Worm (Caenorhabditis elegans) whole organism, early embryonic: ENCODE results near the gene cnc-8.

Experiments used
- B0310.2 ChIP-seq: sonication (generic microtip); optimal IDR thresholded peaks from 2 replicates; lab custom pipeline; 2016; ENCODE audit warnings: mild to moderate bottlenecking, missing genetic modification characterization, missing compliant biosample characterization
- F13C5.2 ChIP-seq: sonication (generic microtip); optimal IDR thresholded peaks from 2 replicates; lab custom pipeline; 2017; ENCODE audit warnings: mild to moderate bottlenecking, missing genetic modification characterization, inconsistent platforms, missing compliant biosample characterization
- aly-1 ChIP-seq: sonication (generic microtip); optimal IDR thresholded peaks from 2 replicates; lab custom pipeline; 2016; ENCODE audit warnings: missing genetic modification characterization, missing compliant biosample characterization
- ama-1 ChIP-seq: fragments of 150-350 bp; optimal IDR thresholded peaks from 2 replicates; lab custom pipeline; 2014
- ceh-13 ChIP-seq: fragments of 200-800 bp; sonication (Bioruptor generic); optimal IDR thresholded peaks from 2 replicates; lab custom pipeline; 2018; ENCODE audit warnings: mild to moderate bottlenecking, missing genetic modification characterization, missing compliant biosample characterization
- ceh-36 ChIP-seq: sonication (generic microtip); optimal IDR thresholded peaks from 2 replicates; lab custom pipeline; 2016; ENCODE audit warnings: missing genetic modification characterization, inconsistent platforms, missing compliant biosample characterization
- ets-7 ChIP-seq: sonication (generic microtip); optimal IDR thresholded peaks from 2 replicates; lab custom pipeline; 2016; ENCODE audit warnings: missing genotype, missing genetic modification characterization, missing compliant biosample characterization
- flt-1 ChIP-seq: fragments of 200-800 bp; sonication (Bioruptor generic); IDR thresholded peaks from 2 replicates; pipeline ENCODE4 v1.3.6; 2022; ENCODE audit warnings: missing genetic modification characterization, missing compliant biosample characterization
- hmbx-1 ChIP-seq: sonication (generic microtip); optimal IDR thresholded peaks from 2 replicates; lab custom pipeline; 2016; ENCODE audit warnings: mild to moderate bottlenecking, missing genetic modification characterization, missing compliant biosample characterization
- hmg-4 ChIP-seq: fragments of 200-800 bp; sonication (Bioruptor generic); optimal IDR thresholded peaks from 2 replicates; lab custom pipeline; 2018; ENCODE audit warnings: mild to moderate bottlenecking, missing genetic modification characterization, missing compliant biosample characterization
- hnd-1 ChIP-seq: sonication (generic microtip); optimal IDR thresholded peaks from 2 replicates; lab custom pipeline; 2016; ENCODE audit warnings: missing genetic modification characterization, missing compliant biosample characterization
- pes-1 ChIP-seq: fragments of 200-800 bp; sonication (Bioruptor generic); IDR thresholded peaks from 2 replicates; pipeline ENCODE4 v1.3.6; 2022; ENCODE audit warnings: missing genetic modification reagents, missing genetic modification characterization, missing compliant biosample characterization
- scrt-1 ChIP-seq: fragments of 200-800 bp; sonication (Bioruptor generic); IDR thresholded peaks from 2 replicates; pipeline ENCODE4 v1.3.6; 2022; ENCODE audit warnings: missing genetic modification characterization, missing compliant biosample characterization
- sea-1 ChIP-seq: fragments of 200-800 bp; sonication (Bioruptor generic); conservative IDR thresholded peaks from 2 replicates; pipeline ENCODE4 v1.3.6; 2022; ENCODE audit warnings: missing genetic modification characterization, missing compliant biosample characterization
- tbx-11 ChIP-seq: fragments of 200-800 bp; sonication (Bioruptor generic); IDR thresholded peaks from 2 replicates; pipeline ENCODE4 v1.3.6; 2022; ENCODE audit warnings: missing genetic modification characterization, missing compliant biosample characterization
- tbx-37 ChIP-seq: fragments of 200-800 bp; sonication (Bioruptor generic); conservative IDR thresholded peaks from 2 replicates; pipeline ENCODE4 v1.3.6; 2022; ENCODE audit warnings: missing genetic modification reagents, missing genetic modification characterization, missing compliant biosample characterization
- tra-4 ChIP-seq: sonication (generic microtip); optimal IDR thresholded peaks from 2 replicates; lab custom pipeline; 2017; ENCODE audit warnings: missing genetic modification characterization, missing compliant biosample characterization

cnc-8 gene

DNA sequence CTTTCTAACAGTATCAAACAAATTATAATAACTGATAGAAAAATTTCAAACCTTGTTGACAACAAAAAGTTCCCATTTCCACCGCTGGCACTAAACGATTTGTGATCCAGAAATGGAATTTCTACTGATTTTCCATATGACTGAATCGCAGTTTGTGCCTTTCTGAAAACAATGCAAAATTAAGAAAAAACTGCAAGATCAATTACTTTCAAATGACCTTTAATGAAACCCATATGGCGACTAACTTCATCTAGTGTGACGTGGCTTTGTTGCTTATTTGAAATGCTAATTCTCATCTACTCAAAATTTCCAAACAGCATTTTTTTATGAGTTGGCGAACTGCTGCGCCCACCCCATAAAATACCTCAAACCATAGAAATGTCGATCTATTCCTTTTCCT is 1.1 kb downstream of the cnc-8 start, which contains the start of gene F41E7.7:
Gene F41E7.7 (plus strand): TSS at position 301 of the 400 bp plus-strand sequence.
- no peak for TF ChIP-seq B0310.2

DNA sequence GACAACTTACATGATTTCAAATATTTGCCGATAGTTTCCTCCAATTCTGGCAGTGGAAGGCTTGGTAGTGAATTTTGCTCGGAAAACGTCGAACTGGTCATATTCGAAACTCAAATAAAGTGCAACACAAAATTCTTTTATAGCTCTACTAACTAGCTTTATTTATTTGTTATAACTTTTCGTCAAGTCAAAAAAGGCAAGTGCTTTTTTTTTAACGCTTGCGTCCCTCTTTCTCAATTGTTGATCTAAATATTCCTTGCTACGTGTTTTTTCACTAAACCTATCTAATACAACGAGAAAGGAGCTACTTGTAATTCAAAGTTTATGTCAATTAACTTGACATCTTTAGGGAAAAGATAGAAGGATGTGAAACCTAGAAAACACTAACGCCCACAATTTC is 4.0 kb downstream of the cnc-8 start, which contains the start of gene F41E7.6:
Gene F41E7.6 (minus strand): TSS at position 101 of the 400 bp plus-strand sequence.
- TF ChIP-seq hmg-4 (GFP tag; lab: Kevin White, UChicago) (no peak), pes-1 (no peak), sea-1 (GFP tag; lab: Robert Waterston, UW) (no peak), ceh-36 (tag; lab: Kevin White, UChicago) (no peak), hnd-1 (tag; lab: Kevin White, UChicago) (no peak), scrt-1 (GFP tag; lab: Robert Waterston, UW) (no peak), tbx-11 (no peak), flt-1 (GFP tag; lab: Robert Waterston, UW) (no peak), aly-1 (tag; lab: Kevin White, UChicago) (no peak), ama-1 (lab: Kevin White, UChicago) (no peak)

DNA sequence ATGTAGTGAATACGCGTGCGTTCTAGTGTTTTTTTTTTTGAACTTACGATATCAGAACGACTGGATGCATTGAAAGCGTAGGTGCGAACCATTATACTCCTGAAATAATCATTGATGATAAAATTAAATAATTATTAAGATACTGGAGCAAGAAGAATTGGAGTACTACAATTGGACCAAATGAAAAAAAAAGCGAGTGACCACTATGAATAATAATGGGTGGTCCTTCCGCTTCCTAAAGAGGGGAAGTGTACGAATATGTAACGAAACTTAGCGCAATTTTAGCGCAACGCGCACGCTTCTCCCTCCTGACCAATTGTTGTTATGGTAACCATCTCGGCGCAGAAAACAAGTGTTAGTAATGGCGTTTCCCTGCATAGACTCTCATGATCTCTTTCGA is 9.5 kb downstream of the cnc-8 start, which contains the start of gene F41E7.9:
Gene F41E7.9 (minus strand): TSS at position 101 of the 400 bp plus-strand sequence.
- TF ChIP-seq tbx-11 (no peak), hnd-1 (tag; lab: Kevin White, UChicago) (no peak), B0310.2 (no peak), scrt-1 (GFP tag; lab: Robert Waterston, UW) (no peak), ama-1 (lab: Kevin White, UChicago) (no peak), ceh-36 (tag; lab: Kevin White, UChicago) (no peak), tbx-37 (GFP tag; lab: Robert Waterston, UW) (no peak), sea-1 (GFP tag; lab: Robert Waterston, UW) (no peak), F13C5.2 (no peak), aly-1 (tag; lab: Kevin White, UChicago) (no peak)

DNA sequence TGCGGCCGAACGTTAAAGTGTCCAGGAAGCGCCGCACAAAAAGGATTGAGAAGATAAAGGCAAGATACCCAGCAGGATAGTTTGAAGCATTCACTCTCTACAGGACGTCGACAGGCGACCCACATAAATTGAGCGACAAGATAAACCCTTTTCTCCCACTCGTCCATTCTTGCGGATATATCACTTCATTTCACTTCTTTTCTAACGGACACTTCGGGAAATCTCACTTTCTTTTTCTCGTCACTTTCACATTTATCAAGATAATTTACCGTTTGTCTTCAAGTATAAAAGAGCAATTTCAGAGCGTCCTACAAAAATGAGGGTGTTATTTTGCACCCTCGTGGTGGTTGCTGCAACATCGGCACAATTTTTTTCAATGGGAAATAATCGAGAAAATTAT is 11.2 kb downstream of the cnc-8 start, which contains the start of gene R07E3.6:
Gene R07E3.6 (plus strand): TSS at position 158 of the 400 bp plus-strand sequence.
- TF ChIP-seq hnd-1 (tag; lab: Kevin White, UChicago), result no peak
- TF ChIP-seq flt-1 (GFP tag; lab: Robert Waterston, UW), result no peak
- TF ChIP-seq ceh-13 (GFP tag; lab: Kevin White, UChicago), result no peak
- no peak for TF ChIP-seq tra-4 (tag; lab: Kevin White, UChicago)
- TF ChIP-seq hmg-4 (GFP tag; lab: Kevin White, UChicago), result no peak
- no peak for TF ChIP-seq ets-7 (tag; lab: Kevin White, UChicago)
- TF ChIP-seq B0310.2, result no peak
- no peak for TF ChIP-seq tbx-11
- no peak for TF ChIP-seq aly-1 (tag; lab: Kevin White, UChicago)
- no peak for TF ChIP-seq tbx-37 (GFP tag; lab: Robert Waterston, UW)
- TF ChIP-seq F13C5.2, result no peak
- no peak for TF ChIP-seq ceh-36 (tag; lab: Kevin White, UChicago)
- TF ChIP-seq ama-1 (lab: Kevin White, UChicago), result no peak
- no peak for TF ChIP-seq sea-1 (GFP tag; lab: Robert Waterston, UW)
- TF ChIP-seq scrt-1 (GFP tag; lab: Robert Waterston, UW), result no peak
- no peak for TF ChIP-seq pes-1

DNA sequence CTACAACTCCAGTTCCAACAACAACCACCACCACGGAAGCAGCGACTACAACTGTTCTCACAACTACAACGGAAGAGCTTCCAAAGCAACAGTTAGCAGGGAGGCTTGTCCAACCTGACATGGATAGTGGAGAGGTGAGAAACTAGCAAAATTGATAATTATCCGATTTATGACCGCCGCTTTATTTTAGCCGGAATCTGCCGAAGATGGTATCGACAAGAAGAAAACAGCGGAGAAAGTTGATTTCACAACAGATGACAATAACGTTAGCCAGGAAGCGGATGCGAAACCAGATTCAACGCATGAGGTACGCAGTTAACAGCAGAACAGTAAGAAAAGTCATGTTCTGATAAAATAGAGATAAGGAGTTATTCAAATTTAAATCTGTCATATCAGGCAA is 12.0 kb downstream of the cnc-8 start:
- TF ChIP-seq F13C5.2, result no peak

DNA sequence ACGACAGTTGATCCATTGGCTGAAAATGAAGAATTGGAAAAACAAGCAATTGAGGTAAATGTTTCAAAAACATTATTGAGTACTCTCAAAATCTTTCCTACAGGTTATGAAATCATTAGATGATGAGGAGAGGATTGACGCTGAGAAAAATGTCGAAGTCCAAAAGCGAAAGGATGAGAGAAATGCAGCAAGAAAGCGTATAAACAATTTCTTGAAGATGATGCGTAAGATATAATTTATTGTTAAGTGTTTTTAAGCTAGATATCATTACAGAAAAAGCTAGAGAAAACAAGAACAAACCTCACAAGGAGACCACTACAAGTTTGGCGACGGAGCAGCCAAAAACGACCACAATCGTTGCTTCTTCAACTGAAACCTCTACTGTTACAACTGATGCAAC is 13.3 kb downstream of the cnc-8 start:
- TF ChIP-seq ets-7 (tag; lab: Kevin White, UChicago), result no peak
- no peak for TF ChIP-seq ama-1 (lab: Kevin White, UChicago)
- TF ChIP-seq tbx-37 (GFP tag; lab: Robert Waterston, UW), result no peak
- no peak for TF ChIP-seq sea-1 (GFP tag; lab: Robert Waterston, UW)
- TF ChIP-seq tra-4 (tag; lab: Kevin White, UChicago), result no peak
- TF ChIP-seq F13C5.2, result no peak
- TF ChIP-seq tbx-11, result no peak
- TF ChIP-seq hmbx-1 (tag; lab: Kevin White, UChicago), result no peak
- TF ChIP-seq hnd-1 (tag; lab: Kevin White, UChicago), result no peak
- TF ChIP-seq ceh-13 (GFP tag; lab: Kevin White, UChicago), result no peak
- TF ChIP-seq aly-1 (tag; lab: Kevin White, UChicago), result no peak
- TF ChIP-seq pes-1, result no peak
- TF ChIP-seq scrt-1 (GFP tag; lab: Robert Waterston, UW), result no peak
- TF ChIP-seq hmg-4 (GFP tag; lab: Kevin White, UChicago), result no peak
- no peak for TF ChIP-seq B0310.2
- TF ChIP-seq flt-1 (GFP tag; lab: Robert Waterston, UW), result no peak
- no peak for TF ChIP-seq ceh-36 (tag; lab: Kevin White, UChicago)

DNA sequence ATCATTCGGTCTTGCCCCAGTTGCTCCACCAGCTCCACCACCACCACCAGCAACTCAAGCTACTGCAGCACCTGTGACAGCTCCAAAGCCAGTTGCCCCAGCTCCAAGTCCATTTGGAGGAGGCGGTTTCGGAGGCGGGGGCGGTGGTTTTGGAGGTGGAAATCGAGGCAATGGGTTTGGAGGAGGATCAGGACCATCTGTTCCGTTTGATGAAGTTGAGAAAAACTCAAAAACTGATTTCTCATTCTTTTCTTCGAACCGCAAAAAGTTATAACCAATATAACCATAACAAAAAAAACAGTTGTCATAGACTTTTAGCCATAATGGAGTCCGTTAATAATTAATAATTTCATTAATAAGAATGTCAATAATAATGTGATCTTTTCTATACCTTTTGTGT is 15.0 kb downstream of the cnc-8 start:
- TF ChIP-seq B0310.2, result no peak
- no peak for TF ChIP-seq aly-1 (tag; lab: Kevin White, UChicago)
- no peak for TF ChIP-seq ceh-13 (GFP tag; lab: Kevin White, UChicago)
- TF ChIP-seq hmg-4 (GFP tag; lab: Kevin White, UChicago), result no peak
- TF ChIP-seq tbx-11, result no peak
- TF ChIP-seq hnd-1 (tag; lab: Kevin White, UChicago), result no peak
- TF ChIP-seq ceh-36 (tag; lab: Kevin White, UChicago), result no peak
- no peak for TF ChIP-seq F13C5.2
- TF ChIP-seq scrt-1 (GFP tag; lab: Robert Waterston, UW), result no peak
- no peak for TF ChIP-seq pes-1
- no peak for TF ChIP-seq hmbx-1 (tag; lab: Kevin White, UChicago)
- TF ChIP-seq flt-1 (GFP tag; lab: Robert Waterston, UW), result no peak
- no peak for TF ChIP-seq tra-4 (tag; lab: Kevin White, UChicago)
